Worm (Caenorhabditis elegans) whole organism, L4/young adult: ENCODE results near the gene F57B9.8.
"Not testable (repeated sequence)": the region's sequence is repeated elsewhere in the genome, so short reads cannot be mapped to it uniquely, and the experiment has no call there.

Source experiments
- W03F9.2 ChIP-seq: fragments of 150-350 bp; optimal IDR thresholded peaks from 2 replicates; lab custom pipeline; 2014; ENCODE audit warnings: missing biosample characterization, missing genetic modification characterization
- dao-5 ChIP-seq: sonication (generic microtip); optimal IDR thresholded peaks from 2 replicates; lab custom pipeline; 2016; ENCODE audit warnings: missing genotype, missing genetic modification characterization, moderate library complexity, missing compliant biosample characterization
- him-1 ChIP-seq: sonication (generic microtip); optimal IDR thresholded peaks from 2 replicates; lab custom pipeline; 2016; ENCODE audit warnings: missing genotype, missing genetic modification reagents, missing genetic modification characterization, missing compliant biosample characterization

Gene F57B9.8

DNA sequence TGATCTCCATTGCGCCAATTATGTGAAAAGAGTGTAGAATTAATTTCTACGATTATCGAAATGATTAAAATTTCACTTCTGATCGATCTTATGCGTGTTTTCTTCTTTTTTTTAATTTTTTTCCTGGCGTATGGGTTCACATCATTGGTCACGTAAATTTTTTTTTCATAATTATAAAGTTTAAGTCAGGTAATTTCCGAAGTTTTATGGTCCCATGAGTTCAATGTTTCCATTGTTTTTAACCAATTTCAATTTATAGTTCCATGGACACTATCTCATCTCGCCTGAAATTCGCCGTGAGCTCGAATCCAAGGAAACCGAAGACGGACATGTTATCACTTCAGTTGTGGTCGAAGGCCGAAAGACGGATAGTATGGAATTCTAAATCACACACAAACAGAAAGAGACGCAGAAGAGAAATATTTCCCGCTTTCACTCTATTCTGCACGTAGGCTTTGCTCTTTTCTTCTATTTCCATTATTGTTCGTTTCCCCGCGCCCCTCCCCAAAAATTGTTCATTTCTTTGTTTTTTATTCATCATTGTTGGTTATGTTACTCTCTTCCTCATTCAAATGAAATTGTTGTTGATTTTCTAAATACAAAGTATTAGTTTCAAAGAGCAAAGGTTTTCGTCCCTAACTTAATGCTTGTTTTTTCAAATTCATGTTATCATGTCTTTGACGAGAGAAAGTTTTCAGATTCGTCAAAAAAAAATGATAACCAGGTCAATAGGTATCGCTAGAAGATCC is at the start of gene F57B9.8, which contains the start of gene coq-2:
TSS of gene F57B9.8 (minus strand) at position 51 of the 749 bp plus-strand sequence.
TSS of gene coq-2 (plus strand) at position 699 of the 749 bp plus-strand sequence.
- TF ChIP-seq W03F9.2 (tag; lab: Kevin White, UChicago): no peak
- TF ChIP-seq dao-5 (tag; lab: Kevin White, UChicago): no peak
- no peak for TF ChIP-seq him-1

DNA sequence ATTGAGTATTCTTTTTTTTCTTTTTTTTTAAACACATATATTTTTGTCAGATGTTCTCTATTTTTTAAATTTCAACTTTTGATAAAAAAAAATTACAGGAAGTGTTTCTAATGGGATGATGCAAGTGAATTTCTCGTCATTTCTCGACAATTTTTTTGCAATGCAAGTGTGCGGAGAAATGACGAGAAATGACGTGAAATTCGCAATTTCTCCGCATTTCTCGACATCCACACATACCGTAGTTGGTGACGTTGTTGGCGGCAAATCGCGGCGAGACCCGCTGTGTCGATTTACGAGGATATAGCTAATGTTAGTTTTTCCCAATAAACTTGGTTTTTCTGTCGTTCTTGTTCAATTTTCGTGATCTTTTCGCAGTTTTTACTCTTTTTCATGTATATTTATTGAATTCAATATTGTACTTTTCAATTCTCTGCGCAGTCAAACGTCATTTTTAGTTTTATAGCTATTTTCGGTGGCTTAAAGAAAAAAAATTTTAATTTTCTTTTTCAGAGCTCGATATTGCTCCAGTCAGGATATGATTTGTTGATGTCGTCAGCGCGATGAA is 47.0 kb upstream of the F57B9.8 start, which contains the start of gene F31E3.6:
TSS of gene F31E3.6 (plus strand) at position 93 of the 565 bp plus-strand sequence.
- not testable (repeated sequence) for TF ChIP-seq him-1; W03F9.2 (tag; lab: Kevin White, UChicago); dao-5 (tag; lab: Kevin White, UChicago)

DNA sequence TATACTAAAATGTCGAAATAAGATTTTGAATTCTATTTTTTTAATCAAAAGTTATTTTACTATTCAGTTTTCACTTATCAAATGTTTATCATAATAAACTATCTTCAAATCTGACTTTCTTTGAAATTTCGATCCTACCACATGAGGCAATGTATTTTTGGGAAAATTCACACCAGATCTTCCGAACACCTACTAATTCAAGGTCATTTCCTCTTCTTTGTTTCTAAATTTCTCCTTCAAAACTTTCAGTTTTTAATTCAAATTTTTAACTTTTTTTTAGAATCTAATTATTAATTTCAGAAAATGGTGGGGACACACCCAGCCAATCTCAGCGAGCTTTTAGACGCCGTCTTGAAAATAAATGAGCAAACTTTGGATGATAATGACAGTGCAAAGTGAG is 44.5 kb upstream of the F57B9.8 start, which contains the start of gene ceh-20:
TSS of gene ceh-20 (plus strand) at position 301 of the 400 bp plus-strand sequence.
- TF ChIP-seq dao-5 (tag; lab: Kevin White, UChicago): no peak
- no peak for TF ChIP-seq him-1
- TF ChIP-seq W03F9.2 (tag; lab: Kevin White, UChicago): no peak

DNA sequence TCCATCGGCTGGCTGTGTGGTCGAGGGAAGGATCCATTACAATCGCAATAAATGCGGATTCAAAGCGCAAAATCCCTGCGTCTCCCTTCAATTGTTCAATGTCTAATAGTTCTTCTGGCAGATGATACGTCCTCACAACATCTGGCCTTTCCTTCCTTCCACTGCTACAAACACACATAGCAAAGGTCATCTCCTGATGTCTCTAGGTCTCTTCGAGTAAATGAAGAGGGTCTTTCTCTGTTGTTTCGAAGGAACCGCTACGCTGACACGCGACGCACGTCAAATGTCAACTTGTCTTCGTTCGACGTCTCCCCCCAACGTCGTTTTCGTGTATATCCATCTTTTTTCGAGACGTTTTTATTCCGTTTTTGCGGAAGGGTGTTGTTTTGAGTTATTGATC is 43.8 kb upstream of the F57B9.8 start:
- no peak for TF ChIP-seq him-1
- TF ChIP-seq W03F9.2 (tag; lab: Kevin White, UChicago): no peak
- TF ChIP-seq dao-5 (tag; lab: Kevin White, UChicago): no peak

DNA sequence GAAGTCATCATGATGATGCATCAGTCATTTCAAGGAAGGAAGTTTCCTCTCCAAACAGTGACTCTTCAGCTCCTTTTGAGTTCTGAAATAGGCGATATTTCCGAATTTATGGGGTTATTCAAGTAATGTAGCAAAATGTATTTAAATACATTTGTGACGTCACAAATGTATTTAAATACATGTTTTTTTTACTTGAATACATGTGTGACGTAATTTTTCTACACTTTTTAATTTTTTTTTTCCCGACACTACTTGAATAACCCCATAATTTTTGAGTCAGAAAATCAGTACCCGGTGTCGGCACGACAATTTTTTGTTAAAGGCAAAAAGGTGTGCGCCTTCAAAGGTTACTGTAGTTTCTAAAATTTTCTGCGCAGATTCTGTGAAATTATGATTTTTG is 39.8 kb upstream of the F57B9.8 start:
- TF ChIP-seq him-1: no peak
- TF ChIP-seq dao-5 (tag; lab: Kevin White, UChicago): no peak
- TF ChIP-seq W03F9.2 (tag; lab: Kevin White, UChicago): no peak

DNA sequence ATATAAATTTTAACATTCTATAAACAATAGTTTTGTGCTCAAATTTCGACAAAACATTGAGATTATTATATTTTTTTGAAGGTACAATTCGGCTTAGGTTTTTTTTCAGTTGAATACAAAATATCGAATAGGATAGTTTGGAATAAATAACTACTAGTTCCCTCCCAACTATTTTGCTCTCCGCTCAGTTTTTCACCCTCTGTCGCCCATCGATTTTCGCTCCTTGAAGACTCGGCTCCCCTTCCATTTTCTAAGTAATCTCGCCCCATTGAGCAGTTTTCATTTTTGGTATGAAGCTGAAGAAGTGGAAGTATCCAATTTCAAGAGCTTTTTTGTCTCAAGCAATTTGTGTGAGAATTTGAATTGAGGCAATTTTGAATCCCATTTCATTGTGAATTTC is 38.6 kb upstream of the F57B9.8 start, which contains the start of gene F31E3.2:
TSS of gene F31E3.2 (plus strand) at position 301 of the 400 bp plus-strand sequence.
- TF ChIP-seq dao-5 (tag; lab: Kevin White, UChicago) (no peak), W03F9.2 (tag; lab: Kevin White, UChicago) (no peak), him-1 (no peak)

DNA sequence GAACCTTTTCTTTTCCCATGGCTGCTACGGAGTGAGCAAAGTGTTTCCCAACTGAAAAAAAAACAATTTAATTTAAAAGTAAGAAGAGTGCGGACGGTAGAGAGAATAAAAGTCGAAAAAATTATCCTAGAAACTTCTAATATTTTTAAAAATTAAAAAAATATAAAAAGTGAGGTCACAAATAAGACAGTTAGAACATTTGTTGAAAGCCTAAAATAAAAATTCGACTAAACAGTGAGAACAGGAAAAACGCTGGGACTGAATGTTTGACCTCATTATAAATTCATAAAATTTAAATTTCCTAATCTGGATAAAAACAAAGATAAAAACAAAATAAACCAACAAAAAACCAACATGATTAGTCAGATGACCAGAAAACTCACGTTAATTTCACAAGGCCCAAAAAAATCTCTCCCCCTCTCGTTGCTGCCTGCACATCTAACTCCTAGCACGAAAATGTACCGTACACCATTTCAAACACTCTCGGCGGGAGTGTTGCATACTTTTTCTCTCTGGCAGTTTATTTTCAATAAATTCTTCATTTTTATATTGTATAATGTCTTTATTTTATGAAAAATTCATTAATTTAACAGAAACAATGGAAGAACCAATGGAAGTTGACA is 36.7 kb upstream of the F57B9.8 start, which contains the start of the genes eef-1A.1 and rfc-4:
TSS of gene eef-1A.1 (minus strand) at position 51 of the 623 bp plus-strand sequence.
TSS of gene rfc-4 (plus strand) at position 592 of the 623 bp plus-strand sequence.
- TF ChIP-seq him-1 (peak; percentile 80), W03F9.2 (tag; lab: Kevin White, UChicago) (peak; percentile 97), dao-5 (tag; lab: Kevin White, UChicago) (no peak)

DNA sequence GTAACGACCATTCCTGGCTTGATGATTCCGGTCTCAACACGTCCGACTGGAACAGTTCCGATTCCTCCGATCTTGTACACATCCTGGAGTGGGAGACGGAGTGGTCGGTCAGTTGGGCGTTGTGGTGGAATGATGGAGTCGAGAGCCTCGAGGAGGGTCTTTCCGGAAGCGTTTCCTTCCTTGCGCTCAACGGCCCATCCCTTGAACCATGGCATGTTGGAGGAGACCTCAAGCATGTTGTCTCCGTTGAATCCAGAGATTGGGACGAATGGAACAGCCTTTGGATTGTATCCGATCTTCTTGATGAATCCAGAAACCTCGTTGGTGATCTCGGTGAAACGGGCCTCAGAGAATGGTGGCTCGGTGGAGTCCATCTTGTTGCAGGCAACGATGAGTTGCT is 35.6 kb upstream of the F57B9.8 start:
- TF ChIP-seq dao-5 (tag; lab: Kevin White, UChicago): no peak

DNA sequence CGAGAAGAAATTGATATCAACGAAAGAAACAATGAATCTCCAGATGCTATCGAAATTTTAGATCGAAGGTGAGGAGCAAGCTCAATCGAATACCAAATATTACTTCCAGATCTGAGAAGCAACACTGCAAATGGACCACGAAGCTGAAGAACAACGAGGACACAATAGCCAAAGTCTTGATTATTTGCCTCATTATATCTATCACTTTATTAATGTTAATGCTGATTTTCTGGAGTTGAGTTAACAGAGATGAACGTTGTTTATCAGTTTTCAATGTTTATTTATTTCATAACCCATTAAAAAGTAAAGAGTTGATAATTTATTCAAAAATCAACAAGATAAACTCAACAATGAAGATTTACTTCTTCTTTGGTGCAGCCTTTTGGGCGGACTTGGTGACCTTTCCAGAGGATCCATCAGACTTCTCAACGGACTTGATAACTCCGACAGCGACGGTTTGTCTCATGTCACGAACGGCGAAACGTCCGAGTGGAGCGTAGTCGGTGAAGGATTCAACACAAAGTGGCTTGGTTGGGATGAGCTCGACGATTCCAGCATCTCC is 34.7 kb upstream of the F57B9.8 start:
- TF ChIP-seq him-1 (no peak), W03F9.2 (tag; lab: Kevin White, UChicago) (peak; percentile 50), dao-5 (tag; lab: Kevin White, UChicago) (peak; percentile 25)

DNA sequence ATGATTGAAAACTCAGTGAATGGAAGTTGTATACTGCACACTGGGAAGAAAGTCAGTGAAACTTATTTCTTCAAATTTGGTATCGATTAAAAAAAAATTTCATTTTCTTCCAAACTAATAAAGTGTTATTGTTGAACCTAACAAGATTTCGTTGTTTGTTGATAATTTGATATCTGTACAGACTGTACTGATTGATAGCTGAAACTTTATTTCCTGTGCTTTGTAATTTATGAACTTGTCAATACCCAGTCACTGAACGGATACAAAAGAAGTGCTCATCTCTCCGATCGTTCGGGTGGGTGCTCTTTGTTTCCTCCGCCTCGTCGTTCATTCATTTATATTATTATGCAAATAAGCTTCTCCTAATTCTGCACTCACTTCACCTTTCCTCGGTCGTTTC is 34.0 kb upstream of the F57B9.8 start, which contains the start of gene F31E3.12:
TSS of gene F31E3.12 (plus strand) at position 301 of the 400 bp plus-strand sequence.
- TF ChIP-seq him-1 (no peak), dao-5 (tag; lab: Kevin White, UChicago) (no peak), W03F9.2 (tag; lab: Kevin White, UChicago) (no peak)

DNA sequence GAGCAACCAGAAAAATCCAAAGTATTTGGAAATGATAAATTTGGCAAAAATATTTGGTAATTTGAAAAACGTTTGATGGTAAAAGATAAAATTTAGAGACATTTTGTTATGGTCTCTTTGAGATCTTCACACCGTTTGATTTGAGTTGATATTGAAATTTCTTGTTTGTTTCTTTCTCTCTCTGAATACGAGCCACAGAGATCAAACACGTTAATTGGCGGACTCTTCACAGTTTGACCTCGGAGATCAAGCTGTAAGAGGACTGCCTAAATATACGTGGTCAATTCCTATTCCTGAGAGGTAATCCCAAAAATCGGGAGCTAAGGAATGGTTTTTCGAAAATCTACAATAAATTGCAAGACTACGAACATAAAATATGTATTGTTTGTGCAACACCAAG is 33.5 kb upstream of the F57B9.8 start:
- TF ChIP-seq dao-5 (tag; lab: Kevin White, UChicago) (no peak), W03F9.2 (tag; lab: Kevin White, UChicago) (no peak), him-1 (no peak)

DNA sequence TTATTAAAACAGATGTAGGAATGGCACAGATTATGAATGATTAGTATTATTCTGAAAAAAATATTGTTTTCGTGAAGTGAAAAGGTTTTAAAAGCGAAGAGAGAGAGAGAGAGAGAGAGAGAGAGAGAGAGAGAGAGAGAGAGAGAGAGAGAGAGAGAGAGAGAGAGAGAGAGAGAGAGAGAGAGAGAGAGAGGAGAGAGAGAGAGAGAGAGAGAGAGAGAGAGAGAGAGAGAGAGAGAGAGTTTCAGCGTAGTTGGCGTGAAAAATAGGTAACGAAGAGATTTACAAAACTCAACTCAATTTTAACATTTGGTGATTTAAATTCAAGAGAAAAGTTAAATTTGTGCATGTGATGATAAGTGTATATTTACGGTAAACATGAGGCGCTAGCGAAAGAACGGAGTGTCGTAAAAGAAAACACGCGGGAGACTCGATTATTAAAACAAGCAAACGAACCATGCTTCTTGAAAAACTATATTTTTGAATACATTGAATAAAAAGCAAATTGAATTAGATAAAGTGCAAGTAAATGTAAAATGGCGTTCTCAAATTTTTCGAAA is 33.0 kb upstream of the F57B9.8 start, which contains the start of gene panl-2:
TSS of gene panl-2 (minus strand) at position 51 of the 560 bp plus-strand sequence.
- TF ChIP-seq W03F9.2 (tag; lab: Kevin White, UChicago) (no peak), him-1 (no peak), dao-5 (tag; lab: Kevin White, UChicago) (no peak)
